Worm (Caenorhabditis elegans) whole organism, L3 larva: Measurements from ENCODE around the gene F37C12.21.

Experiments
- ceh-16 ChIP-seq: sonication (generic microtip); optimal IDR thresholded peaks from 2 replicates; lab custom pipeline; 2017; ENCODE audit warnings: missing biosample characterization, missing genetic modification characterization
- hmg-11 ChIP-seq: sonication (generic microtip); optimal IDR thresholded peaks from 2 replicates; lab custom pipeline; 2016; ENCODE audit warnings: missing genetic modification characterization, missing compliant biosample characterization
- lin-39 ChIP-seq: fragments of 150-350 bp; optimal IDR thresholded peaks from 2 replicates; lab custom pipeline; 2018; ENCODE audit warnings: missing biosample characterization, missing genetic modification reagents, missing genetic modification characterization
- nhr-77 ChIP-seq: fragments of 150-350 bp; optimal IDR thresholded peaks from 2 replicates; lab custom pipeline; 2014; ENCODE audit warnings: missing biosample characterization, missing genetic modification characterization

ce11 chrIII:7153747-7154238 lies 34.4 kb upstream of the F37C12.21 start, which contains the start of gene ogt-1:
- TF ChIP-seq lin-39: no peak
- TF ChIP-seq hmg-11 (tag; lab: Kevin White, UChicago): peak; percentile 86
- TF ChIP-seq ceh-16: no peak
- peak; percentile 43 for TF ChIP-seq nhr-77 (tag; lab: Kevin White, UChicago)
